Fruit fly (Drosophila melanogaster) whole organism, larva: ENCODE measurements around the gene CG14194.

ENCODE experiments used
- noc ChIP-seq: fragments of 200-800 bp; sonication (Bioruptor generic); optimal IDR thresholded peaks from 3 replicates; lab custom pipeline; 2019; ENCODE audit warnings: missing biosample characterization, mild to moderate bottlenecking, missing genetic modification characterization, moderate library complexity

CG14194 gene

dm6 chrX:19238613-19239012 is 45.3 kb downstream of the CG14194 start:
- no peak for TF ChIP-seq noc (tag; lab: Kevin White, UChicago)

dm6 chrX:19239365-19239764 is 46.0 kb downstream of the CG14194 start:
- TF ChIP-seq noc (tag; lab: Kevin White, UChicago): no peak

- no peak for TF ChIP-seq noc (tag; lab: Kevin White, UChicago)
Observed at dm6 chrX:19240230-19240839, 47.0 kb downstream of the CG14194 start.

dm6 chrX:19241790-19242373 is 48.5 kb downstream of the CG14194 start, which contains the start of gene CG14196:
CG14196 (minus strand) TSS chrX:19241840.
- no peak for TF ChIP-seq noc (tag; lab: Kevin White, UChicago)

dm6 chrX:19243379-19243834 is 50.1 kb downstream of the CG14194 start, which contains the start of gene CG7889:
CG7889 (plus strand) TSS chrX:19243631.
- peak; percentile 31 for TF ChIP-seq noc (tag; lab: Kevin White, UChicago)
